Fruit fly (Drosophila melanogaster): Measurements from ENCODE around the gene MED30.

- no peak for TF ChIP-seq cyc (GFP tag; optimal IDR thresholded peaks at IDR 0.05)
- no peak for TF ChIP-seq dsx (GFP tag; optimal IDR thresholded peaks at IDR 0.05; ENCODE audit: poor library complexity, severe bottlenecking)
- no peak for TF ChIP-seq CG6808 (GFP tag; optimal IDR thresholded peaks at IDR 0.05)
- no peak for TF ChIP-seq spab (GFP tag; optimal IDR thresholded peaks at IDR 0.05)
Observed at dm6 chr3L:624203-624914, 29.5 kb downstream of the MED30 start.

All from whole organism, prepupa.